Worm (Caenorhabditis elegans) whole organism, midembryonic: ENCODE results near the gene R02F2.9.

Experiments used
- T22C8.4 ChIP-seq: fragments of 200-800 bp; sonication (Bioruptor generic); IDR thresholded peaks from 2 replicates; pipeline ENCODE4 v1.3.6; 2022; ENCODE audit warnings: missing genetic modification characterization, missing compliant biosample characterization
- med-1 ChIP-seq: sonication (generic microtip); optimal IDR thresholded peaks from 2 replicates; lab custom pipeline; 2017; ENCODE audit warnings: missing genetic modification characterization, mild to moderate bottlenecking, missing compliant biosample characterization, antibody characterized with exemption, missing genetic modification reagents; ENCODE audit not compliant: insufficient read depth
- ref-1 ChIP-seq: fragments of 200-800 bp; sonication (Bioruptor generic); conservative IDR thresholded peaks from 2 replicates; pipeline ENCODE4 v1.3.6; 2022; ENCODE audit warnings: missing genetic modification reagents, missing genetic modification characterization, missing compliant biosample characterization
- tab-1 ChIP-seq: fragments of 200-800 bp; sonication (Bioruptor generic); IDR thresholded peaks from 2 replicates; pipeline ENCODE4 v1.3.6; 2022; ENCODE audit warnings: missing genetic modification characterization, missing compliant biosample characterization

ce11 chrIII:5461079-5461478 is 37.9 kb upstream of the R02F2.9 start, which contains the start of gene F48E8.3:
- TF ChIP-seq tab-1 (GFP tag; lab: Robert Waterston, UW) (no peak), ref-1 (GFP tag; lab: Robert Waterston, UW) (no peak), T22C8.4 (GFP tag; lab: Robert Waterston, UW) (no peak), med-1 (GFP tag; lab: Kevin White, UChicago) (no peak)
